Worm (Caenorhabditis elegans) whole organism, L1 larva: ENCODE data around the gene nsph-1.1.

Source experiments
- C34B4.2 ChIP-seq: sonication (generic microtip); optimal IDR thresholded peaks from 2 replicates; lab custom pipeline; 2017; ENCODE audit warnings: mild to moderate bottlenecking, missing genetic modification characterization, missing compliant biosample characterization
- aly-2 ChIP-seq: fragments of 150-350 bp; optimal IDR thresholded peaks from 2 replicates; lab custom pipeline; 2014; ENCODE audit warnings: missing biosample characterization, missing genetic modification characterization
- ama-1 ChIP-seq: fragments of 150-350 bp; optimal IDR thresholded peaks from 2 replicates; lab custom pipeline; 2014
- blmp-1 ChIP-seq: fragments of 150-350 bp; optimal IDR thresholded peaks from 2 replicates; lab custom pipeline; 2014; ENCODE audit warnings: missing biosample characterization, missing genetic modification characterization
- ces-1 ChIP-seq: fragments of 150-350 bp; optimal IDR thresholded peaks from 2 replicates; lab custom pipeline; 2014; ENCODE audit warnings: missing biosample characterization, missing genetic modification reagents, missing genetic modification characterization
- dpl-1 ChIP-seq, 3 experiments: fragments of 150-350 bp in 2 of 3; sonication (generic microtip) in 1 of 3; optimal IDR thresholded peaks; 2 replicates each; lab custom pipeline; 2014 to 2017; ENCODE audit warnings: missing biosample characterization in 3 of 3, missing genetic modification characterization in 3 of 3, missing genetic modification reagents in 3 of 3
- dsc-1 ChIP-seq: sonication (generic microtip); optimal IDR thresholded peaks from 2 replicates; lab custom pipeline; 2016; ENCODE audit warnings: mild to moderate bottlenecking, missing genetic modification characterization, missing compliant biosample characterization
- egl-27 ChIP-seq, 2 experiments: fragments of 150-350 bp in 1 of 2; sonication (generic microtip); optimal IDR thresholded peaks; 3 replicates each; lab custom pipeline; 2017 to 2018; ENCODE audit warnings: missing biosample characterization in 2 of 2, missing genetic modification characterization in 2 of 2, missing genetic modification reagents in 2 of 2
- elt-3 ChIP-seq, 6 experiments: fragments of 150-350 bp in 1 of 6; sonication (generic microtip); optimal IDR thresholded peaks; 2 replicates each; lab custom pipeline; 2017 to 2018; ENCODE audit warnings: missing biosample characterization in 6 of 6, missing genetic modification characterization in 6 of 6, inconsistent platforms in 1 of 6
- fkh-10 ChIP-seq: sonication (generic microtip); optimal IDR thresholded peaks from 2 replicates; lab custom pipeline; 2017; ENCODE audit warnings: missing biosample characterization, missing genetic modification reagents, missing genetic modification characterization
- fkh-8 ChIP-seq: sonication (generic microtip); optimal IDR thresholded peaks from 2 replicates; lab custom pipeline; 2016; ENCODE audit warnings: mild to moderate bottlenecking, missing genetic modification characterization, missing compliant biosample characterization
- hlh-17 ChIP-seq: fragments of 200-800 bp; sonication (Bioruptor generic); optimal IDR thresholded peaks from 2 replicates; lab custom pipeline; 2018; ENCODE audit warnings: missing genetic modification characterization, mild to moderate bottlenecking, missing compliant biosample characterization, moderate library complexity, borderline replicate concordance
- isw-1 ChIP-seq: fragments of 200-800 bp; sonication (Bioruptor generic); IDR thresholded peaks from 2 replicates; pipeline ENCODE4 v1.3.6; 2022; ENCODE audit warnings: missing genetic modification characterization, missing compliant biosample characterization
- jun-1 ChIP-seq: fragments of 150-350 bp; optimal IDR thresholded peaks from 2 replicates; lab custom pipeline; 2014; ENCODE audit warnings: missing biosample characterization, missing genetic modification reagents, missing genetic modification characterization
- lin-13 ChIP-seq: fragments of 150-350 bp; optimal IDR thresholded peaks from 2 replicates; lab custom pipeline; 2014; ENCODE audit warnings: missing biosample characterization, missing genetic modification reagents, missing genetic modification characterization
- lin-14 ChIP-seq: fragments of 200-800 bp; sonication (Bioruptor generic); optimal IDR thresholded peaks from 2 replicates; lab custom pipeline; 2018; ENCODE audit warnings: mild to moderate bottlenecking, missing genetic modification characterization, moderate library complexity, missing compliant biosample characterization
- lin-15B ChIP-seq: fragments of 150-350 bp; sonication (generic microtip); optimal IDR thresholded peaks from 3 replicates; lab custom pipeline; 2014; ENCODE audit warnings: missing biosample characterization, missing genetic modification characterization
- lin-35 ChIP-seq, 2 experiments: fragments of 150-350 bp; optimal IDR thresholded peaks; 2 replicates each; lab custom pipeline; 2014; ENCODE audit warnings: missing biosample characterization in 2 of 2, missing genetic modification characterization in 2 of 2, missing genetic modification reagents in 2 of 2
- lir-3 ChIP-seq: sonication (generic microtip); optimal IDR thresholded peaks from 2 replicates; lab custom pipeline; 2016; ENCODE audit warnings: mild to moderate bottlenecking, missing genetic modification characterization, moderate library complexity, missing compliant biosample characterization; ENCODE audit not compliant: poor library complexity
- mab-9 ChIP-seq: fragments of 200-800 bp; sonication (Bioruptor generic); IDR thresholded peaks from 2 replicates; pipeline ENCODE4 v1.3.6; 2022; ENCODE audit warnings: missing genetic modification reagents, missing genetic modification characterization, missing compliant biosample characterization
- nhr-20 ChIP-seq: sonication (generic microtip); optimal IDR thresholded peaks from 2 replicates; lab custom pipeline; 2016; ENCODE audit warnings: mild to moderate bottlenecking, missing genetic modification characterization, missing compliant biosample characterization
- nhr-28 ChIP-seq: fragments of 150-350 bp; optimal IDR thresholded peaks from 2 replicates; lab custom pipeline; 2014; ENCODE audit warnings: missing biosample characterization, missing genetic modification characterization
- nhr-47 ChIP-seq: sonication (generic microtip); optimal IDR thresholded peaks from 2 replicates; lab custom pipeline; 2016; ENCODE audit warnings: mild to moderate bottlenecking, missing genetic modification characterization, moderate library complexity, missing compliant biosample characterization
- nhr-77 ChIP-seq: fragments of 150-350 bp; optimal IDR thresholded peaks from 2 replicates; lab custom pipeline; 2014; ENCODE audit warnings: missing biosample characterization, missing genetic modification characterization
- nhr-85 ChIP-seq: sonication (generic microtip); peaks from one replicate; lab custom pipeline; 2016; ENCODE audit warnings: missing genetic modification characterization, inconsistent platforms, missing compliant biosample characterization
- nhr-90 ChIP-seq: sonication (generic microtip); optimal IDR thresholded peaks from 2 replicates; lab custom pipeline; 2016; ENCODE audit warnings: mild to moderate bottlenecking, missing genetic modification characterization, missing compliant biosample characterization; ENCODE audit not compliant: poor library complexity
- pax-3 ChIP-seq: fragments of 200-800 bp; sonication (Bioruptor generic); optimal IDR thresholded peaks from 2 replicates; lab custom pipeline; 2018; ENCODE audit warnings: mild to moderate bottlenecking, missing genetic modification characterization, moderate library complexity, missing compliant biosample characterization
- pqm-1 ChIP-seq: sonication (generic microtip); optimal IDR thresholded peaks from 3 replicates; lab custom pipeline; 2017; ENCODE audit warnings: missing biosample characterization, missing genetic modification characterization
- skn-1 ChIP-seq: fragments of 150-350 bp; optimal IDR thresholded peaks from 2 replicates; lab custom pipeline; 2014; ENCODE audit warnings: missing biosample characterization, missing genetic modification characterization
- snu-23 ChIP-seq: sonication (generic microtip); optimal IDR thresholded peaks from 2 replicates; lab custom pipeline; 2016; ENCODE audit warnings: missing genetic modification characterization, missing compliant biosample characterization
- sup-37 ChIP-seq: fragments of 200-800 bp; sonication (Bioruptor generic); optimal IDR thresholded peaks from 2 replicates; lab custom pipeline; 2018; ENCODE audit warnings: mild to moderate bottlenecking, missing genetic modification characterization, missing compliant biosample characterization
- swsn-7 ChIP-seq: sonication (generic microtip); optimal IDR thresholded peaks from 2 replicates; lab custom pipeline; 2016; ENCODE audit warnings: missing genetic modification characterization, missing compliant biosample characterization
- tbx-2 ChIP-seq: sonication (generic microtip); optimal IDR thresholded peaks from 2 replicates; lab custom pipeline; 2016; ENCODE audit warnings: missing genetic modification characterization, missing compliant biosample characterization
- unc-62 ChIP-seq: fragments of 150-350 bp; optimal IDR thresholded peaks from 2 replicates; lab custom pipeline; 2014; ENCODE audit warnings: missing biosample characterization, missing genetic modification reagents, missing genetic modification characterization
- unc-86 ChIP-seq: sonication (generic microtip); optimal IDR thresholded peaks from 2 replicates; lab custom pipeline; 2016; ENCODE audit warnings: missing genetic modification characterization, missing compliant biosample characterization
- vab-15 ChIP-seq: sonication (generic microtip); optimal IDR thresholded peaks from 2 replicates; lab custom pipeline; 2017; ENCODE audit warnings: missing genotype, mild to moderate bottlenecking, missing genetic modification characterization, missing compliant biosample characterization
- xbp-1 ChIP-seq: sonication (generic microtip); optimal IDR thresholded peaks from 2 replicates; lab custom pipeline; 2016; ENCODE audit warnings: missing genetic modification characterization, missing compliant biosample characterization
- zip-4 ChIP-seq: fragments of 200-800 bp; sonication (Bioruptor generic); optimal IDR thresholded peaks from 2 replicates; lab custom pipeline; 2018; ENCODE audit warnings: mild to moderate bottlenecking, missing genetic modification characterization, moderate library complexity, missing compliant biosample characterization
- ztf-11 ChIP-seq, 2 experiments: sonication (generic microtip); optimal IDR thresholded peaks; 2 replicates each; lab custom pipeline; 2016 to 2017; ENCODE audit warnings: missing genetic modification characterization in 2 of 2, missing biosample characterization in 1 of 2, missing compliant biosample characterization in 1 of 2

Gene nsph-1.1

ce11 chrII:8787376-8787775, 20.8 kb downstream of the nsph-1.1 start (continued):
- no peak for TF ChIP-seq ces-1
- TF ChIP-seq egl-27 (tag; optimal IDR thresholded peaks at IDR 0.05; lab: Kevin White, UChicago): no peak
- TF ChIP-seq mab-9 (GFP tag; lab: Robert Waterston, UW): peak; percentile 91
- TF ChIP-seq ztf-11 (tag; optimal IDR thresholded peaks at IDR 0.05; lab: Kevin White, UChicago): peak in 1 of 2 experiments; percentile 88
- peak; percentile 23 for TF ChIP-seq lin-15B (tag; lab: Kevin White, UChicago)
- no peak for TF ChIP-seq unc-62 (GFP tag; lab: Kevin White, UChicago)
- TF ChIP-seq elt-3 (tag; optimal IDR thresholded peaks at IDR 0.05; lab: Kevin White, UChicago): peak in 3 of 6 experiments; percentile 83 to 94 (median 86)
- TF ChIP-seq dpl-1 (GFP tag; optimal IDR thresholded peaks at IDR 0.05; lab: Kevin White, UChicago): peak; percentile 77 to 83 (median 81)
- TF ChIP-seq ama-1 (lab: Kevin White, UChicago): peak; percentile 96
- TF ChIP-seq hlh-17 (GFP tag; lab: Kevin White, UChicago): no peak
- TF ChIP-seq xbp-1 (tag; lab: Kevin White, UChicago): peak; percentile 96
- peak; percentile 88 to 94 for TF ChIP-seq lin-35 (GFP tag; optimal IDR thresholded peaks at IDR 0.05; lab: Kevin White, UChicago)
- no peak for TF ChIP-seq C34B4.2 (tag; lab: Kevin White, UChicago)
- no peak for TF ChIP-seq pqm-1 (tag; lab: Kevin White, UChicago)
- TF ChIP-seq skn-1 (tag; lab: Kevin White, UChicago): peak; percentile 96
- TF ChIP-seq lin-14: peak; percentile 98
- peak; percentile 93 for TF ChIP-seq pax-3 (tag; lab: Kevin White, UChicago)
- TF ChIP-seq fkh-10 (GFP tag; lab: Kevin White, UChicago): peak; percentile 75
- peak; percentile 96 for TF ChIP-seq dsc-1 (tag; lab: Kevin White, UChicago)
- TF ChIP-seq sup-37 (GFP tag; lab: Kevin White, UChicago): peak; percentile 79
- TF ChIP-seq jun-1 (tag; lab: Kevin White, UChicago): peak; percentile 96
- peak; percentile 98 for TF ChIP-seq tbx-2 (tag; lab: Kevin White, UChicago)
- TF ChIP-seq vab-15 (tag; lab: Kevin White, UChicago): peak; percentile 87
- peak; percentile 83 for TF ChIP-seq nhr-77 (tag; lab: Kevin White, UChicago)
- TF ChIP-seq nhr-20 (tag; lab: Kevin White, UChicago): peak; percentile 99
- peak; percentile 98 for TF ChIP-seq swsn-7 (tag; lab: Kevin White, UChicago)
- TF ChIP-seq fkh-8: peak; percentile 99
- TF ChIP-seq snu-23 (GFP tag; lab: Kevin White, UChicago): peak; percentile 99
- TF ChIP-seq lir-3 (tag; lab: Kevin White, UChicago): peak; percentile 90
- peak; percentile 86 for TF ChIP-seq blmp-1
- TF ChIP-seq nhr-47 (tag; lab: Kevin White, UChicago): peak; percentile 97
- TF ChIP-seq nhr-90 (tag; lab: Kevin White, UChicago): peak; percentile 97
- peak; percentile 74 for TF ChIP-seq aly-2 (tag; lab: Kevin White, UChicago)
- peak; percentile 43 for TF ChIP-seq nhr-28 (tag; lab: Kevin White, UChicago)
- TF ChIP-seq lin-13 (GFP tag; lab: Kevin White, UChicago): peak; percentile 94
- peak; percentile 97 for TF ChIP-seq unc-86 (tag; lab: Kevin White, UChicago)
- TF ChIP-seq nhr-85 (tag; lab: Kevin White, UChicago): peak; percentile 99
- peak; percentile 84 for TF ChIP-seq zip-4 (GFP tag; lab: Kevin White, UChicago)
- peak; percentile 92 for TF ChIP-seq isw-1
- TF ChIP-seq, all 84 proteins: peak for 65

ce11 chrII:8788752-8789151, 22.2 kb downstream of the nsph-1.1 start:
- TF ChIP-seq lin-15B (tag; lab: Kevin White, UChicago) (no peak), nhr-85 (tag; lab: Kevin White, UChicago) (peak; percentile 64)
